Worm (Caenorhabditis elegans): ENCODE measurements around the gene F59A1.12.

The F59A1.12 gene

ce11 chrV:17706217-17706806, 38.7 kb upstream of the F59A1.12 start:
- TF ChIP-seq ceh-9 (tag; optimal IDR thresholded peaks at IDR 0.05) (no peak), ceh-19 (GFP tag; optimal IDR thresholded peaks at IDR 0.05) (no peak), unc-86 (tag; optimal IDR thresholded peaks at IDR 0.05) (no peak), hlh-8 (tag; optimal IDR thresholded peaks at IDR 0.05) (no peak), ceh-48 (tag; optimal IDR thresholded peaks at IDR 0.05) (no peak), pha-2 (tag; optimal IDR thresholded peaks at IDR 0.05) (no peak), K09A11.1 (tag; optimal IDR thresholded peaks at IDR 0.05; ENCODE audit: insufficient read depth) (no peak), ceh-24 (tag; optimal IDR thresholded peaks at IDR 0.05) (no peak), unc-42 (tag; optimal IDR thresholded peaks at IDR 0.05) (no peak), hlh-15 (tag; optimal IDR thresholded peaks at IDR 0.05) (no peak), sox-2 (GFP tag; IDR thresholded peaks at IDR 0.05) (no peak), ceh-30 (tag; optimal IDR thresholded peaks at IDR 0.05) (no peak), sdc-2 (tag; optimal IDR thresholded peaks at IDR 0.05) (no peak), eyg-1 (tag; optimal IDR thresholded peaks at IDR 0.05) (no peak), ceh-6 (GFP tag; optimal IDR thresholded peaks at IDR 0.05) (no peak), ets-4 (tag; optimal IDR thresholded peaks at IDR 0.05) (no peak), pax-1 (tag; optimal IDR thresholded peaks at IDR 0.05) (no peak)

- no peak for TF ChIP-seq nhr-11 (tag; optimal IDR thresholded peaks at IDR 0.05)
- TF ChIP-seq ztf-16 (tag; optimal IDR thresholded peaks at IDR 0.05) = no peak
- no peak for TF ChIP-seq rnt-1 (tag; optimal IDR thresholded peaks at IDR 0.05)
- no peak for TF ChIP-seq madf-2 (tag; optimal IDR thresholded peaks at IDR 0.05)
- no peak for TF ChIP-seq Y22D7AL.16 (tag; optimal IDR thresholded peaks at IDR 0.05)
- TF ChIP-seq K02D7.2 (tag; optimal IDR thresholded peaks at IDR 0.05) = no peak
- TF ChIP-seq ceh-34 (tag; optimal IDR thresholded peaks at IDR 0.05) = no peak
- TF ChIP-seq tbx-2 (tag; optimal IDR thresholded peaks at IDR 0.05) = no peak
- TF ChIP-seq unc-86 (tag; optimal IDR thresholded peaks at IDR 0.05) = no peak
- TF ChIP-seq elt-4 (tag; optimal IDR thresholded peaks at IDR 0.05) = no peak
- no peak for TF ChIP-seq ama-1 (optimal IDR thresholded peaks at IDR 0.05)
- TF ChIP-seq K09A11.1 (tag; optimal IDR thresholded peaks at IDR 0.05; ENCODE audit: insufficient read depth) = no peak
- no peak for TF ChIP-seq pqm-1 (tag; optimal IDR thresholded peaks at IDR 0.05)
- TF ChIP-seq pax-1 (tag; optimal IDR thresholded peaks at IDR 0.05) = no peak
- no peak for TF ChIP-seq lim-6 (tag; optimal IDR thresholded peaks at IDR 0.05)
- no peak for TF ChIP-seq ceh-45 (GFP tag; IDR thresholded peaks at IDR 0.05)
- no peak for TF ChIP-seq C08G9.2 (tag; optimal IDR thresholded peaks at IDR 0.05)
- no peak for TF ChIP-seq elt-2 (tag; optimal IDR thresholded peaks at IDR 0.05)
- TF ChIP-seq odd-2 (tag; optimal IDR thresholded peaks at IDR 0.05) = no peak
- TF ChIP-seq sox-2 (GFP tag; IDR thresholded peaks at IDR 0.05) = no peak
Observed at ce11 chrV:17705814-17706213, 38.2 kb upstream of the F59A1.12 start, which contains the start of gene W06D12.6. TSS of gene W06D12.6 (plus strand) at chrV:17706114.

- TF ChIP-seq pha-2 (tag; optimal IDR thresholded peaks at IDR 0.05) (no peak), ets-4 (tag; optimal IDR thresholded peaks at IDR 0.05) (no peak)
Observed at ce11 chrV:17700728-17701262, 33.2 kb upstream of the F59A1.12 start, which contains the start of the genes Y26G10.5 and srh-32. TSS of gene Y26G10.5 (minus strand) at chrV:17700828. TSS of gene srh-32 (plus strand) at chrV:17701212.

ce11 chrV:17699659-17700058, 32.1 kb upstream of the F59A1.12 start, which contains the start of gene Y26G10.6:
TSS of gene Y26G10.6 (plus strand) at chrV:17699959.
- no peak for TF ChIP-seq ceh-31 (tag; optimal IDR thresholded peaks at IDR 0.05)
- no peak for TF ChIP-seq pax-1 (tag; optimal IDR thresholded peaks at IDR 0.05)
- TF ChIP-seq K09A11.1 (tag; optimal IDR thresholded peaks at IDR 0.05; ENCODE audit: insufficient read depth) = no peak
- no peak for TF ChIP-seq ceh-34 (tag; optimal IDR thresholded peaks at IDR 0.05)
- no peak for TF ChIP-seq ceh-24 (tag; optimal IDR thresholded peaks at IDR 0.05)
- TF ChIP-seq Y22D7AL.16 (tag; optimal IDR thresholded peaks at IDR 0.05) = no peak
- no peak for TF ChIP-seq eyg-1 (tag; optimal IDR thresholded peaks at IDR 0.05)
- no peak for TF ChIP-seq pha-4 (tag; optimal IDR thresholded peaks at IDR 0.05)
- TF ChIP-seq npax-4 (tag; optimal IDR thresholded peaks at IDR 0.05) = no peak
- TF ChIP-seq dmd-4 (tag; optimal IDR thresholded peaks at IDR 0.05; ENCODE audit: borderline replicate concordance) = no peak
- TF ChIP-seq ceh-30 (tag; optimal IDR thresholded peaks at IDR 0.05) = no peak
- TF ChIP-seq K02D7.2 (tag; optimal IDR thresholded peaks at IDR 0.05) = no peak
- no peak for TF ChIP-seq nfya-1 (tag; optimal IDR thresholded peaks at IDR 0.05)
- no peak for TF ChIP-seq dve-1 (tag; optimal IDR thresholded peaks at IDR 0.05)
- no peak for TF ChIP-seq che-1 (tag; optimal IDR thresholded peaks at IDR 0.05)
